Worm (Caenorhabditis elegans) whole organism, L4 larva: ENCODE measurements around the gene R02F11.10.
A peak's percentile ranks its signal among the peaks of the same experiment; 100 is the strongest.

Experiments used
- F10B5.3 ChIP-seq: sonication (generic microtip); optimal IDR thresholded peaks from 2 replicates; lab custom pipeline; 2016; ENCODE audit warnings: mild to moderate bottlenecking, missing genetic modification characterization, missing compliant biosample characterization
- F37D6.2 ChIP-seq: sonication (generic microtip); optimal IDR thresholded peaks from 2 replicates; lab custom pipeline; 2016; ENCODE audit warnings: mild to moderate bottlenecking, missing genetic modification characterization, missing compliant biosample characterization
- F49E8.2 ChIP-seq: sonication (generic microtip); optimal IDR thresholded peaks from 2 replicates; lab custom pipeline; 2016; ENCODE audit warnings: missing compliant biosample characterization, mild to moderate bottlenecking, missing genetic modification characterization, borderline replicate concordance
- Y105C5A.15 ChIP-seq: fragments of 200-800 bp; sonication (Bioruptor generic); IDR thresholded peaks from 2 replicates; pipeline ENCODE4 v1.3.6; 2022; ENCODE audit warnings: missing genetic modification characterization, missing compliant biosample characterization
- Y48G9A.11 ChIP-seq: fragments of 200-800 bp; sonication (Bioruptor generic); IDR thresholded peaks from 2 replicates; pipeline ENCODE4 v1.3.6; 2022; ENCODE audit warnings: missing genetic modification reagents, missing genetic modification characterization, missing compliant biosample characterization
- Y5F2A.4 ChIP-seq: fragments of 200-800 bp; sonication (Bioruptor generic); optimal IDR thresholded peaks from 2 replicates; lab custom pipeline; 2018; ENCODE audit warnings: mild to moderate bottlenecking, missing genetic modification characterization, missing compliant biosample characterization
- ZK337.2 ChIP-seq: fragments of 200-800 bp; sonication (Bioruptor generic); IDR thresholded peaks from 2 replicates; pipeline ENCODE4 v1.3.6; 2022; ENCODE audit warnings: missing genetic modification reagents, missing genetic modification characterization, missing compliant biosample characterization
- aly-2 ChIP-seq: sonication (generic microtip); optimal IDR thresholded peaks from 2 replicates; lab custom pipeline; 2018; ENCODE audit warnings: missing biosample characterization, missing genetic modification characterization
- arid-1 ChIP-seq: fragments of 200-800 bp; sonication (Bioruptor generic); conservative IDR thresholded peaks from 2 replicates; pipeline ENCODE4 v1.3.6; 2022; ENCODE audit warnings: missing genetic modification reagents, missing genetic modification characterization, missing compliant biosample characterization
- attf-4 ChIP-seq: sonication (generic microtip); optimal IDR thresholded peaks from 3 replicates; lab custom pipeline; 2017; ENCODE audit warnings: missing biosample characterization, missing genetic modification characterization
- ceh-20 ChIP-seq: fragments of 200-800 bp; sonication (Bioruptor generic); IDR thresholded peaks from 2 replicates; pipeline ENCODE4 v1.3.6; 2022; ENCODE audit warnings: missing genetic modification reagents, missing genetic modification characterization, missing compliant biosample characterization
- ceh-44 ChIP-seq: fragments of 200-800 bp; sonication (Bioruptor generic); IDR thresholded peaks from 2 replicates; pipeline ENCODE4 v1.3.6; 2022; ENCODE audit warnings: missing genetic modification reagents, missing genetic modification characterization, missing compliant biosample characterization
- ceh-62 ChIP-seq: sonication (generic microtip); optimal IDR thresholded peaks from 2 replicates; lab custom pipeline; 2017; ENCODE audit warnings: missing biosample characterization, missing genetic modification characterization
- daf-12 ChIP-seq: fragments of 150-350 bp; optimal IDR thresholded peaks from 2 replicates; lab custom pipeline; 2014; ENCODE audit warnings: missing biosample characterization, missing genetic modification reagents, missing genetic modification characterization
- daf-19 ChIP-seq: fragments of 200-800 bp; sonication (Bioruptor generic); conservative IDR thresholded peaks from 2 replicates; pipeline ENCODE4 v1.3.6; 2022; ENCODE audit warnings: missing genetic modification characterization, missing compliant biosample characterization
- daf-8 ChIP-seq: fragments of 200-800 bp; sonication (Bioruptor generic); IDR thresholded peaks from 2 replicates; pipeline ENCODE4 v1.3.6; 2022; ENCODE audit warnings: missing genetic modification characterization, missing compliant biosample characterization
- dmd-6 ChIP-seq: fragments of 200-800 bp; sonication (Bioruptor generic); IDR thresholded peaks from 2 replicates; pipeline ENCODE4 v1.3.6; 2022; ENCODE audit warnings: missing genetic modification reagents, missing genetic modification characterization, missing compliant biosample characterization
- dpl-1 ChIP-seq: fragments of 150-350 bp; optimal IDR thresholded peaks from 2 replicates; lab custom pipeline; 2014; ENCODE audit warnings: missing biosample characterization, missing genetic modification reagents, missing genetic modification characterization
- egl-27 ChIP-seq: sonication (generic microtip); optimal IDR thresholded peaks from 3 replicates; lab custom pipeline; 2017; ENCODE audit warnings: missing biosample characterization, missing genetic modification reagents, missing genetic modification characterization
- gei-8 ChIP-seq: fragments of 200-800 bp; sonication (Bioruptor generic); optimal IDR thresholded peaks from 2 replicates; lab custom pipeline; 2018; ENCODE audit warnings: mild to moderate bottlenecking, missing genetic modification characterization, missing compliant biosample characterization
- hif-1 ChIP-seq, 2 experiments: sonication (generic microtip); optimal IDR thresholded peaks; 2 replicates each; lab custom pipeline; 2016 to 2017; ENCODE audit warnings: missing compliant biosample characterization in 2 of 2, missing genetic modification characterization in 2 of 2, missing genetic modification reagents in 2 of 2, missing genotype in 2 of 2, mild to moderate bottlenecking in 1 of 2
- hlh-11 ChIP-seq: fragments of 200-800 bp; sonication (Bioruptor generic); optimal IDR thresholded peaks from 2 replicates; lab custom pipeline; 2018; ENCODE audit warnings: mild to moderate bottlenecking, missing genetic modification characterization, missing compliant biosample characterization
- hlh-30 ChIP-seq: sonication (generic microtip); optimal IDR thresholded peaks from 2 replicates; lab custom pipeline; 2017; ENCODE audit warnings: antibody characterized with exemption, mild to moderate bottlenecking, missing genetic modification characterization, missing compliant biosample characterization; ENCODE audit not compliant: insufficient read depth
- jun-1 ChIP-seq: fragments of 150-350 bp; optimal IDR thresholded peaks from 2 replicates; lab custom pipeline; 2014; ENCODE audit warnings: missing biosample characterization, missing genetic modification reagents, missing genetic modification characterization
- lin-1 ChIP-seq: fragments of 200-800 bp; sonication (Bioruptor generic); IDR thresholded peaks from 2 replicates; pipeline ENCODE4 v1.3.6; 2022; ENCODE audit warnings: missing genetic modification reagents, missing genetic modification characterization, missing compliant biosample characterization
- lin-15B ChIP-seq: fragments of 150-350 bp; sonication (generic microtip); optimal IDR thresholded peaks from 3 replicates; lab custom pipeline; 2014; ENCODE audit warnings: missing biosample characterization, missing genetic modification characterization
- lin-39 ChIP-seq: fragments of 150-350 bp; optimal IDR thresholded peaks from 2 replicates; lab custom pipeline; 2014; ENCODE audit warnings: missing biosample characterization, missing genetic modification reagents, missing genetic modification characterization
- madf-5 ChIP-seq, 2 experiments: fragments of 200-800 bp; sonication (Bioruptor generic); IDR thresholded peaks; 2 replicates each; pipeline ENCODE4 v1.3.6; 2022; ENCODE audit warnings: missing compliant biosample characterization in 2 of 2, missing genetic modification characterization in 2 of 2
- madf-9 ChIP-seq: fragments of 200-800 bp; sonication (Bioruptor generic); conservative IDR thresholded peaks from 2 replicates; pipeline ENCODE4 v1.3.6; 2022; ENCODE audit warnings: missing genetic modification reagents, missing genetic modification characterization, missing compliant biosample characterization
- mes-2 ChIP-seq: sonication (generic microtip); optimal IDR thresholded peaks from 2 replicates; lab custom pipeline; 2016; ENCODE audit warnings: missing genotype, mild to moderate bottlenecking, missing genetic modification characterization, missing compliant biosample characterization; ENCODE audit not compliant: poor library complexity, severe bottlenecking
- mxl-2 ChIP-seq: fragments of 200-800 bp; sonication (Bioruptor generic); conservative IDR thresholded peaks from 2 replicates; pipeline ENCODE4 v1.3.6; 2022; ENCODE audit warnings: missing genetic modification reagents, missing genetic modification characterization, missing compliant biosample characterization
- mxl-3 ChIP-seq: fragments of 200-800 bp; sonication (Bioruptor generic); optimal IDR thresholded peaks from 2 replicates; lab custom pipeline; 2018; ENCODE audit warnings: mild to moderate bottlenecking, missing genetic modification characterization, missing compliant biosample characterization
- nhr-111 ChIP-seq: fragments of 200-800 bp; sonication (Bioruptor generic); optimal IDR thresholded peaks from 2 replicates; lab custom pipeline; 2018; ENCODE audit warnings: mild to moderate bottlenecking, missing genetic modification characterization, missing compliant biosample characterization
- nhr-48 ChIP-seq: sonication (generic microtip); optimal IDR thresholded peaks from 2 replicates; lab custom pipeline; 2016; ENCODE audit warnings: mild to moderate bottlenecking, missing genetic modification characterization, missing compliant biosample characterization
- nhr-6 ChIP-seq: fragments of 150-350 bp; optimal IDR thresholded peaks from 2 replicates; lab custom pipeline; 2014; ENCODE audit warnings: missing biosample characterization, missing genetic modification characterization
- nhr-76 ChIP-seq: fragments of 150-350 bp; optimal IDR thresholded peaks from 2 replicates; lab custom pipeline; 2014; ENCODE audit warnings: missing biosample characterization, missing genetic modification characterization
- pha-4 ChIP-seq, 2 experiments: fragments of 150-350 bp in 1 of 2; fragments of 200-800 bp in 1 of 2; sonication (Bioruptor generic) in 1 of 2; IDR thresholded peaks in 1 of 2; optimal IDR thresholded peaks in 1 of 2; 2 replicates each; pipeline versions ENCODE4 v1.3.6 to Lab custom; 2014 to 2022; ENCODE audit warnings: missing genetic modification characterization in 2 of 2, missing genetic modification reagents in 2 of 2, missing biosample characterization in 1 of 2, missing compliant biosample characterization in 1 of 2
- php-3 ChIP-seq: fragments of 200-800 bp; sonication (Bioruptor generic); IDR thresholded peaks from 2 replicates; pipeline ENCODE4 v1.3.6; 2022; ENCODE audit warnings: missing genetic modification reagents, missing genetic modification characterization, missing compliant biosample characterization
- saeg-2 ChIP-seq: fragments of 200-800 bp; sonication (Bioruptor generic); IDR thresholded peaks from 2 replicates; pipeline ENCODE4 v1.3.6; 2022; ENCODE audit warnings: missing genetic modification reagents, missing genetic modification characterization, missing compliant biosample characterization
- sdz-12 ChIP-seq: fragments of 200-800 bp; sonication (Bioruptor generic); optimal IDR thresholded peaks from 2 replicates; lab custom pipeline; 2018; ENCODE audit warnings: mild to moderate bottlenecking, missing genetic modification characterization, missing compliant biosample characterization
- set-16 ChIP-seq: fragments of 200-800 bp; sonication (Bioruptor generic); IDR thresholded peaks from 2 replicates; pipeline ENCODE4 v1.3.6; 2022; ENCODE audit warnings: missing genetic modification reagents, missing genetic modification characterization, missing compliant biosample characterization
- skn-1 ChIP-seq: fragments of 150-350 bp; optimal IDR thresholded peaks from 2 replicates; lab custom pipeline; 2014; ENCODE audit warnings: missing biosample characterization, missing genetic modification characterization
- snpc-1.2 ChIP-seq: fragments of 200-800 bp; sonication (Bioruptor generic); IDR thresholded peaks from 2 replicates; pipeline ENCODE4 v1.3.6; 2022; ENCODE audit warnings: missing genetic modification reagents, missing genetic modification characterization, missing compliant biosample characterization
- snpc-4 ChIP-seq: fragments of 150-350 bp; optimal IDR thresholded peaks from 2 replicates; lab custom pipeline; 2014; ENCODE audit warnings: missing biosample characterization, missing genetic modification characterization
- spr-1 ChIP-seq: sonication (generic microtip); optimal IDR thresholded peaks from 2 replicates; lab custom pipeline; 2016; ENCODE audit warnings: mild to moderate bottlenecking, missing genetic modification characterization, missing compliant biosample characterization
- spr-3 ChIP-seq: fragments of 200-800 bp; sonication (Bioruptor generic); optimal IDR thresholded peaks from 2 replicates; lab custom pipeline; 2018; ENCODE audit warnings: mild to moderate bottlenecking, missing genetic modification characterization, missing compliant biosample characterization
- tag-97 ChIP-seq: fragments of 200-800 bp; sonication (Bioruptor generic); IDR thresholded peaks from 2 replicates; pipeline ENCODE4 v1.3.6; 2022; ENCODE audit warnings: missing genetic modification characterization, missing compliant biosample characterization
- zfp-3 ChIP-seq: fragments of 200-800 bp; sonication (Bioruptor generic); conservative IDR thresholded peaks from 2 replicates; pipeline ENCODE4 v1.3.6; 2022; ENCODE audit warnings: missing genetic modification reagents, missing genetic modification characterization, missing compliant biosample characterization
- zip-11 ChIP-seq: fragments of 200-800 bp; sonication (Bioruptor generic); IDR thresholded peaks from 2 replicates; pipeline ENCODE4 v1.3.6; 2022; ENCODE audit warnings: missing genetic modification characterization, missing compliant biosample characterization

Gene R02F11.10

ce11 chrV:4826710-4827380, 37.9 kb downstream of the R02F11.10 start, which contains the start of the genes hsp-6 and C37H5.5 (continued):
- no peak for TF ChIP-seq snpc-4 (tag; lab: Kevin White, UChicago)
- peak; percentile 24 for TF ChIP-seq mxl-3
- no peak for TF ChIP-seq lin-15B (tag; lab: Kevin White, UChicago)
- no peak for TF ChIP-seq F10B5.3 (tag; lab: Kevin White, UChicago)
- TF ChIP-seq set-16 (GFP tag; lab: Robert Waterston, UW), result no peak
- TF ChIP-seq arid-1, result peak; percentile 59; the same call in 1 of the 2 replicates
- peak; percentile 70 for TF ChIP-seq spr-1
- peak; percentile 36 for TF ChIP-seq F49E8.2
- no peak for TF ChIP-seq daf-8
- TF ChIP-seq hif-1 (tag; optimal IDR thresholded peaks at IDR 0.05; lab: Kevin White, UChicago), result peak in 1 of 2 experiments; percentile 76
- TF ChIP-seq mes-2 (tag; lab: Kevin White, UChicago), result peak; percentile 92
- no peak for TF ChIP-seq daf-19 (GFP tag; lab: Robert Waterston, UW)
- TF ChIP-seq skn-1 (tag; lab: Kevin White, UChicago), result no peak
- TF ChIP-seq nhr-76 (tag; lab: Kevin White, UChicago), result no peak
- TF ChIP-seq hlh-11, result peak; percentile 87
- no peak for TF ChIP-seq lin-1 (GFP tag; lab: Robert Waterston, UW)
- peak; percentile 66; the same call in 1 of the 2 replicates for TF ChIP-seq ceh-20 (GFP tag; lab: Robert Waterston, UW)
- no peak for TF ChIP-seq zip-11 (GFP tag; lab: Robert Waterston, UW)
- peak; percentile 69 for TF ChIP-seq dpl-1 (GFP tag; lab: Kevin White, UChicago)
- 0 out of 2 replicates have a peak, but pooled peaks have one; percentile 29 for TF ChIP-seq php-3 (GFP tag; lab: Robert Waterston, UW)
- no peak for TF ChIP-seq F37D6.2 (tag; lab: Kevin White, UChicago)
- TF ChIP-seq saeg-2 (GFP tag; lab: Robert Waterston, UW), result no peak
- no peak for TF ChIP-seq attf-4 (tag; lab: Kevin White, UChicago)
- no peak for TF ChIP-seq aly-2 (tag; lab: Kevin White, UChicago)
- 0 out of 2 replicates have a peak, but pooled peaks have one; percentile 25 for TF ChIP-seq madf-9
- TF ChIP-seq hlh-30 (tag; lab: Kevin White, UChicago), result peak; percentile 99
- TF ChIP-seq lin-39 (tag; lab: Kevin White, UChicago), result no peak
- no peak for TF ChIP-seq sdz-12
- TF ChIP-seq Y105C5A.15 (GFP tag; lab: Robert Waterston, UW), result 0 out of 2 replicates have a peak, but pooled peaks have one; percentile 64
- no peak for TF ChIP-seq tag-97 (GFP tag; lab: Robert Waterston, UW)
- no peak for TF ChIP-seq gei-8 (GFP tag; lab: Kevin White, UChicago)
- peak; percentile 23; the same call in 1 of the 2 replicates for TF ChIP-seq ceh-44 (GFP tag; lab: Robert Waterston, UW)
- TF ChIP-seq spr-3 (GFP tag; lab: Kevin White, UChicago), result peak; percentile 7
- TF ChIP-seq nhr-48, result peak; percentile 50
- no peak for TF ChIP-seq jun-1
- TF ChIP-seq daf-12, result no peak
- TF ChIP-seq Y48G9A.11 (GFP tag; lab: Robert Waterston, UW), result no peak
- TF ChIP-seq mxl-2 (GFP tag; lab: Robert Waterston, UW), result no peak
- TF ChIP-seq ZK337.2, result 0 out of 2 replicates have a peak, but pooled peaks have one; percentile 18
- no peak for TF ChIP-seq madf-5 (GFP tag; IDR thresholded peaks at IDR 0.05; lab: Robert Waterston, UW)
- TF ChIP-seq ceh-62 (tag; lab: Kevin White, UChicago), result no peak
- TF ChIP-seq nhr-111, result no peak
- no peak for TF ChIP-seq snpc-1.2 (GFP tag; lab: Robert Waterston, UW)
- peak; percentile 69 for TF ChIP-seq dmd-6
- TF ChIP-seq pha-4 (GFP tag; IDR thresholded peaks at IDR 0.05; lab: Robert Waterston, UW), result peak; percentile 70
- TF ChIP-seq pha-4 (tag; optimal IDR thresholded peaks at IDR 0.05; lab: Kevin White, UChicago), result no peak
- TF ChIP-seq zfp-3 (GFP tag; lab: Robert Waterston, UW), result peak; percentile 41; the same call in 1 of the 2 replicates
- no peak for TF ChIP-seq Y5F2A.4 (GFP tag; lab: Kevin White, UChicago)
- TF ChIP-seq nhr-6 (tag; lab: Kevin White, UChicago), result peak; percentile 88
- no peak for TF ChIP-seq egl-27 (tag; lab: Kevin White, UChicago)
